Fruit fly (Drosophila melanogaster) whole organism, wandering third instar larva: ENCODE measurements around the gene Cdc45.

Experiments
- Abd-B ChIP-seq: fragments of >200 bp; optimal IDR thresholded peaks from 2 replicates; lab custom pipeline; 2017; ENCODE audit warnings: missing biosample characterization, missing genetic modification characterization
- CG32264 ChIP-seq: fragments of 200-800 bp; sonication (Bioruptor generic); optimal IDR thresholded peaks from 2 replicates; lab custom pipeline; 2016; ENCODE audit warnings: missing biosample characterization, missing genetic modification characterization
- CG9705 ChIP-seq: fragments of 200-800 bp; sonication (Bioruptor generic); optimal IDR thresholded peaks from 2 replicates; lab custom pipeline; 2018; ENCODE audit warnings: missing biosample characterization, mild to moderate bottlenecking, missing genetic modification characterization
- Dif ChIP-seq: fragments of 200-275, 200-300 bp; sonication (Bioruptor generic); optimal IDR thresholded peaks from 2 replicates; lab custom pipeline; 2018; ENCODE audit warnings: missing biosample characterization, missing genetic modification characterization; ENCODE audit not compliant: partially characterized antibody
- Jra ChIP-seq: sonication (Bioruptor generic); optimal IDR thresholded peaks from 2 replicates; lab custom pipeline; 2016; ENCODE audit warnings: missing biosample characterization, missing genetic modification characterization
- N ChIP-seq: fragments of >200 bp; optimal IDR thresholded peaks from 2 replicates; lab custom pipeline; 2018; ENCODE audit warnings: missing biosample characterization, missing external identifiers, missing genetic modification characterization
- Sp1 ChIP-seq: fragments of 200-800 bp; sonication (Bioruptor generic); optimal IDR thresholded peaks from 3 replicates; lab custom pipeline; 2019; ENCODE audit warnings: missing biosample characterization, mild to moderate bottlenecking, missing genetic modification characterization, moderate library complexity
- dl ChIP-seq, 2 experiments: fragments of 175-275, 200-275 bp in 1 of 2; fragments of 200-275 bp in 1 of 2; sonication (Bioruptor generic); optimal IDR thresholded peaks; lab custom pipeline; 2018; ENCODE audit warnings: mild to moderate bottlenecking in 2 of 2, missing biosample characterization in 2 of 2, missing genetic modification characterization in 2 of 2, moderate library complexity in 2 of 2; ENCODE audit not compliant: partially characterized antibody in 2 of 2, insufficient read depth in 1 of 2
- dmrt93B ChIP-seq: fragments of 200-800 bp; sonication (Bioruptor generic); optimal IDR thresholded peaks from 2 replicates; lab custom pipeline; 2018; ENCODE audit warnings: missing biosample characterization, mild to moderate bottlenecking, missing genetic modification characterization
- dsf ChIP-seq: sonication (Bioruptor generic); optimal IDR thresholded peaks from 2 replicates; lab custom pipeline; 2016; ENCODE audit warnings: missing biosample characterization, missing genetic modification characterization, borderline replicate concordance
- h ChIP-seq: fragments of 200-800 bp; sonication (Bioruptor generic); optimal IDR thresholded peaks from 3 replicates; lab custom pipeline; 2016; ENCODE audit warnings: missing biosample characterization, mild to moderate bottlenecking, missing genetic modification characterization
- lola ChIP-seq: fragments of >200 bp; optimal IDR thresholded peaks from 2 replicates; lab custom pipeline; 2017; ENCODE audit warnings: missing biosample characterization, missing genetic modification characterization
- pan ChIP-seq: fragments of >200 bp; optimal IDR thresholded peaks from 2 replicates; lab custom pipeline; 2017
- psq ChIP-seq: fragments of 200-800 bp; sonication (Bioruptor generic); optimal IDR thresholded peaks from 3 replicates; lab custom pipeline; 2017; ENCODE audit warnings: missing biosample characterization, mild to moderate bottlenecking, missing genetic modification characterization, moderate library complexity
- sv ChIP-seq: fragments of 200-800 bp; sonication (Bioruptor generic); optimal IDR thresholded peaks from 3 replicates; lab custom pipeline; 2016; ENCODE audit warnings: missing biosample characterization, missing genetic modification characterization
- tai ChIP-seq: sonication (Bioruptor generic); optimal IDR thresholded peaks from 2 replicates; lab custom pipeline; 2016; ENCODE audit warnings: missing biosample characterization, missing genetic modification characterization

Gene Cdc45

dm6 chrX:985911-986310 lies 44.4 kb downstream of the Cdc45 start:
- TF ChIP-seq N (GFP tag; lab: Kevin White, UChicago) (no peak), CG9705 (GFP tag; lab: Kevin White, UChicago) (no peak), lola (GFP tag; lab: Kevin White, UChicago) (no peak), CG32264 (no peak), dsf (GFP tag; lab: Kevin White, UChicago) (no peak), psq (GFP tag; lab: Kevin White, UChicago) (no peak), Jra (GFP tag; lab: Kevin White, UChicago) (no peak), dmrt93B (GFP tag; lab: Kevin White, UChicago) (no peak), h (GFP tag; lab: Kevin White, UChicago) (no peak), tai (GFP tag; lab: Kevin White, UChicago) (no peak), Dif (GFP tag; lab: Kevin White, UChicago) (no peak), Sp1 (GFP tag; lab: Kevin White, UChicago) (no peak), pan (lab: Kevin White, UChicago) (no peak), Abd-B (GFP tag; lab: Kevin White, UChicago) (no peak), sv (GFP tag; lab: Kevin White, UChicago) (no peak), dl (GFP tag; optimal IDR thresholded peaks at IDR 0.05; lab: Kevin White, UChicago; ENCODE audit: insufficient read depth in 1 of 2, partially characterized antibody in 2 of 2) (no peak)
